Fruit fly (Drosophila melanogaster) whole organism, embryonic: ENCODE data around the gene CG43401.

Source experiments
- Blimp-1 ChIP-seq: fragments of 200-800 bp; sonication (Bioruptor generic); optimal IDR thresholded peaks from 3 replicates; lab custom pipeline; 2018; ENCODE audit warnings: missing biosample characterization, missing genetic modification characterization, mild to moderate bottlenecking, moderate library complexity, missing genetic modification reagents
- CG11085 ChIP-seq: fragments of 200-800 bp; sonication (Bioruptor generic); IDR thresholded peaks from 2 replicates; pipeline ENCODE4 v1.3.6; 2022; ENCODE audit warnings: missing biosample characterization, missing genetic modification characterization
- CG1233 ChIP-seq: fragments of 200-800 bp; sonication (Bioruptor generic); optimal IDR thresholded peaks from 4 replicates; lab custom pipeline; 2018; ENCODE audit warnings: missing biosample characterization, mild to moderate bottlenecking, missing genetic modification characterization
- CG14710 ChIP-seq: fragments of 200-800 bp; sonication (Bioruptor generic); optimal IDR thresholded peaks from 3 replicates; lab custom pipeline; 2019; ENCODE audit warnings: missing biosample characterization, mild to moderate bottlenecking, missing genetic modification characterization, moderate library complexity
- CG14965 ChIP-seq: fragments of 200-800 bp; sonication (Bioruptor generic); optimal IDR thresholded peaks from 2 replicates; lab custom pipeline; 2016; ENCODE audit warnings: missing biosample characterization, missing genetic modification characterization, borderline replicate concordance
- CG15011 ChIP-seq: fragments of 200-800 bp; sonication (Bioruptor generic); optimal IDR thresholded peaks from 3 replicates; lab custom pipeline; 2018; ENCODE audit warnings: missing biosample characterization, mild to moderate bottlenecking, missing genetic modification characterization
- CG1603 ChIP-seq: fragments of 200-800 bp; sonication (Bioruptor generic); optimal IDR thresholded peaks from 2 replicates; lab custom pipeline; 2019; ENCODE audit warnings: missing biosample characterization, mild to moderate bottlenecking, missing genetic modification characterization, moderate library complexity
- CG17328 ChIP-seq: fragments of 200-800 bp; sonication (Bioruptor generic); IDR thresholded peaks from 2 replicates; pipeline ENCODE4 v1.3.6; 2022; ENCODE audit warnings: missing biosample characterization, missing genetic modification characterization
- CG2712 ChIP-seq: fragments of 200-800 bp; optimal IDR thresholded peaks from 3 replicates; lab custom pipeline; 2019; ENCODE audit warnings: missing biosample characterization, mild to moderate bottlenecking, missing genetic modification characterization, moderate library complexity
- CG33213 ChIP-seq: fragments of 200-800 bp; sonication (Bioruptor generic); optimal IDR thresholded peaks from 3 replicates; lab custom pipeline; 2016; ENCODE audit warnings: missing biosample characterization, missing genetic modification characterization
- CG4820 ChIP-seq: fragments of 200-800 bp; sonication (Bioruptor generic); optimal IDR thresholded peaks from 3 replicates; lab custom pipeline; 2016; ENCODE audit warnings: missing biosample characterization, missing genetic modification characterization
- CG6654 ChIP-seq: fragments of 200-800 bp; sonication (Bioruptor generic); optimal IDR thresholded peaks from 2 replicates; lab custom pipeline; 2017; ENCODE audit warnings: missing biosample characterization, mild to moderate bottlenecking, missing genetic modification characterization
- CG6791 ChIP-seq: fragments of 200-800 bp; sonication (Bioruptor generic); IDR thresholded peaks from 3 replicates; pipeline ENCODE4 v1.3.6; 2022; ENCODE audit warnings: missing biosample characterization, missing genetic modification characterization; ENCODE audit not compliant: partially characterized antibody
- CG9437 ChIP-seq: fragments of 200-800 bp; sonication (Bioruptor generic); optimal IDR thresholded peaks from 2 replicates; lab custom pipeline; 2018; ENCODE audit warnings: missing biosample characterization, mild to moderate bottlenecking, missing genetic modification characterization
- CG9727 ChIP-seq: fragments of 200-800 bp; sonication (Bioruptor generic); optimal IDR thresholded peaks from 3 replicates; lab custom pipeline; 2017; ENCODE audit warnings: missing biosample characterization, mild to moderate bottlenecking, missing genetic modification characterization
- CG9797 ChIP-seq: fragments of 200-800 bp; sonication (Bioruptor generic); optimal IDR thresholded peaks from 3 replicates; lab custom pipeline; 2018; ENCODE audit warnings: missing biosample characterization, mild to moderate bottlenecking, missing genetic modification characterization
- Dad ChIP-seq: fragments of 200-800 bp; sonication (Bioruptor generic); optimal IDR thresholded peaks from 3 replicates; lab custom pipeline; 2016; ENCODE audit warnings: missing biosample characterization, missing genetic modification characterization
- Dbx ChIP-seq: fragments of 200-800 bp; sonication (Bioruptor generic); IDR thresholded peaks from 3 replicates; pipeline ENCODE4 v1.3.6; 2022; ENCODE audit warnings: missing biosample characterization, missing genetic modification characterization
- Doc2 ChIP-seq: fragments of 200-800 bp; sonication (Bioruptor generic); IDR thresholded peaks from 2 replicates; pipeline ENCODE4 v1.3.6; 2022; ENCODE audit warnings: missing biosample characterization, missing genetic modification characterization
- Eip74EF ChIP-seq, 2 experiments: fragments of 200-800 bp in 1 of 2; fragments of >200 bp in 1 of 2; sonication (Bioruptor generic) in 1 of 2; optimal IDR thresholded peaks; 2 replicates each; lab custom pipeline; 2017 to 2019; ENCODE audit warnings: missing biosample characterization in 2 of 2, missing genetic modification characterization in 2 of 2, mild to moderate bottlenecking in 1 of 2, moderate library complexity in 1 of 2
- Hey ChIP-seq: fragments of 200-800 bp; sonication (Bioruptor generic); optimal IDR thresholded peaks from 3 replicates; lab custom pipeline; 2018; ENCODE audit warnings: missing biosample characterization, mild to moderate bottlenecking, missing genetic modification characterization
- Hsf ChIP-seq: fragments of 200-800 bp; sonication (Bioruptor generic); optimal IDR thresholded peaks from 3 replicates; lab custom pipeline; 2016; ENCODE audit warnings: missing biosample characterization, missing genetic modification characterization
- NFAT ChIP-seq: fragments of 200-800 bp; sonication (Bioruptor generic); IDR thresholded peaks from 2 replicates; pipeline ENCODE4 v1.3.6; 2022; ENCODE audit warnings: missing biosample characterization, missing genetic modification characterization
- Nf-YC ChIP-seq: fragments of 200-800 bp; optimal IDR thresholded peaks from 3 replicates; lab custom pipeline; 2019; ENCODE audit warnings: missing biosample characterization, mild to moderate bottlenecking, missing genetic modification characterization, moderate library complexity
- Sry-δ ChIP-seq: fragments of 200-800 bp; sonication (Bioruptor generic); optimal IDR thresholded peaks from 2 replicates; lab custom pipeline; 2016; ENCODE audit warnings: missing biosample characterization, missing genetic modification characterization
- Ssrp ChIP-seq: fragments of 200-800 bp; sonication (Bioruptor generic); optimal IDR thresholded peaks from 2 replicates; lab custom pipeline; 2018; ENCODE audit warnings: missing biosample characterization, mild to moderate bottlenecking, missing genetic modification characterization, moderate library complexity
- Xrp1 ChIP-seq: fragments of 200-800 bp; sonication (Bioruptor generic); IDR thresholded peaks from 2 replicates; pipeline ENCODE4 v1.3.6; 2022; ENCODE audit warnings: missing biosample characterization, missing genetic modification characterization
- ara ChIP-seq: fragments of 200-800 bp; sonication (Bioruptor generic); IDR thresholded peaks from 2 replicates; pipeline ENCODE4 v1.3.6; 2022; ENCODE audit warnings: missing biosample characterization, missing genetic modification characterization
- bbx ChIP-seq: fragments of 200-800 bp; sonication (Bioruptor generic); IDR thresholded peaks from 2 replicates; pipeline ENCODE4 v1.3.6; 2022; ENCODE audit warnings: missing biosample characterization, missing genetic modification characterization; ENCODE audit not compliant: partially characterized antibody
- crc ChIP-seq: fragments of 200-800 bp; sonication (Bioruptor generic); optimal IDR thresholded peaks from 2 replicates; lab custom pipeline; 2016; ENCODE audit warnings: missing biosample characterization, missing genetic modification characterization
- crp ChIP-seq, 2 experiments: fragments of 200-800 bp; sonication (Bioruptor generic); optimal IDR thresholded peaks; 2 replicates in 1 of 2; 3 replicates in 1 of 2; lab custom pipeline; 2017; ENCODE audit warnings: missing biosample characterization in 2 of 2, missing genetic modification characterization in 2 of 2, mild to moderate bottlenecking in 1 of 2, moderate library complexity in 1 of 2
- cwo ChIP-seq: fragments of 200-800 bp; sonication (Bioruptor generic); optimal IDR thresholded peaks from 3 replicates; lab custom pipeline; 2017; ENCODE audit warnings: missing biosample characterization, missing genetic modification characterization, mild to moderate bottlenecking, moderate library complexity, missing genetic modification reagents
- dmrt11E ChIP-seq: fragments of 200-800 bp; sonication (Bioruptor generic); optimal IDR thresholded peaks from 3 replicates; lab custom pipeline; 2018; ENCODE audit warnings: missing biosample characterization, mild to moderate bottlenecking, missing genetic modification characterization, moderate library complexity
- fd102C ChIP-seq: fragments of 200-800 bp; sonication (Bioruptor generic); optimal IDR thresholded peaks from 2 replicates; lab custom pipeline; 2018; ENCODE audit warnings: missing biosample characterization, mild to moderate bottlenecking, missing genetic modification characterization, moderate library complexity
- ftz-f1 ChIP-seq: fragments of 200-800 bp; sonication (Bioruptor generic); optimal IDR thresholded peaks from 2 replicates; lab custom pipeline; 2016; ENCODE audit warnings: missing biosample characterization, missing genetic modification characterization
- gce ChIP-seq: fragments of 200-800 bp; sonication (Bioruptor generic); IDR thresholded peaks from 3 replicates; pipeline ENCODE4 v1.3.6; 2022; ENCODE audit warnings: missing biosample characterization, missing genetic modification characterization
- gem ChIP-seq: fragments of 200-800 bp; sonication (Bioruptor generic); optimal IDR thresholded peaks from 2 replicates; lab custom pipeline; 2019; ENCODE audit warnings: missing biosample characterization, mild to moderate bottlenecking, missing genetic modification characterization, moderate library complexity
- gsb-n ChIP-seq: fragments of 200-800 bp; sonication (Bioruptor generic); optimal IDR thresholded peaks from 3 replicates; lab custom pipeline; 2018; ENCODE audit warnings: missing biosample characterization, mild to moderate bottlenecking, missing genetic modification characterization
- hb ChIP-seq: fragments of 200-800 bp; sonication (Bioruptor generic); IDR thresholded peaks from 3 replicates; pipeline ENCODE4 v1.3.6; 2022; ENCODE audit warnings: missing biosample characterization, missing genetic modification characterization; ENCODE audit not compliant: partially characterized antibody
- her ChIP-seq: fragments of 200-800 bp; sonication (Bioruptor generic); optimal IDR thresholded peaks from 2 replicates; lab custom pipeline; 2016; ENCODE audit warnings: missing biosample characterization, missing genetic modification characterization
- ken ChIP-seq: fragments of 200-800 bp; sonication (Bioruptor generic); IDR thresholded peaks from 3 replicates; pipeline ENCODE4 v1.3.6; 2022; ENCODE audit warnings: missing biosample characterization, missing genetic modification characterization
- kni ChIP-seq: fragments of 200-800 bp; sonication (Bioruptor generic); optimal IDR thresholded peaks from 3 replicates; lab custom pipeline; 2017; ENCODE audit warnings: mild to moderate bottlenecking, missing biosample characterization, missing genetic modification reagents, missing genetic modification characterization
- lola ChIP-seq, 3 experiments: fragments of >200 bp in 2 of 3; fragments of 200-800 bp in 1 of 3; sonication (Bioruptor generic) in 1 of 3; optimal IDR thresholded peaks; 2 replicates each; lab custom pipeline; 2017 to 2019; ENCODE audit warnings: missing biosample characterization in 3 of 3, missing genetic modification characterization in 3 of 3, mild to moderate bottlenecking in 1 of 3, moderate library complexity in 1 of 3
- luna ChIP-seq: fragments of 200-800 bp; sonication (Bioruptor generic); optimal IDR thresholded peaks from 2 replicates; lab custom pipeline; 2016; ENCODE audit warnings: missing biosample characterization, missing genetic modification characterization
- peb ChIP-seq: fragments of 200-800 bp; sonication (Bioruptor generic); IDR thresholded peaks from 2 replicates; pipeline ENCODE4 v1.3.6; 2022; ENCODE audit warnings: missing biosample characterization, missing genetic modification characterization
- pho ChIP-seq: fragments of 200-800 bp; sonication (Bioruptor generic); optimal IDR thresholded peaks from 2 replicates; lab custom pipeline; 2016; ENCODE audit warnings: missing biosample characterization, missing genetic modification characterization
- phol ChIP-seq: fragments of 200-800 bp; sonication (Bioruptor generic); optimal IDR thresholded peaks from 3 replicates; lab custom pipeline; 2018; ENCODE audit warnings: missing biosample characterization, mild to moderate bottlenecking, missing genetic modification characterization, moderate library complexity
- prd ChIP-seq, 3 experiments: fragments of >200 bp in 2 of 3; fragments of 200-800 bp in 1 of 3; sonication (Bioruptor generic) in 1 of 3; optimal IDR thresholded peaks in 2 of 3; IDR thresholded peaks in 1 of 3; 2 replicates in 2 of 3; 3 replicates in 1 of 3; pipeline versions ENCODE4 v1.3.6 to Lab custom; 2017 to 2022; ENCODE audit warnings: missing biosample characterization in 1 of 3, missing genetic modification characterization in 1 of 3
- run ChIP-seq: fragments of 200-800 bp; sonication (Bioruptor generic); optimal IDR thresholded peaks from 3 replicates; lab custom pipeline; 2018; ENCODE audit warnings: missing biosample characterization, mild to moderate bottlenecking, missing genetic modification characterization
- zen ChIP-seq: fragments of 200-800 bp; sonication (Bioruptor generic); optimal IDR thresholded peaks from 3 replicates; lab custom pipeline; 2018; ENCODE audit warnings: missing biosample characterization, mild to moderate bottlenecking, missing genetic modification characterization, moderate library complexity

The CG43401 gene

DNA sequence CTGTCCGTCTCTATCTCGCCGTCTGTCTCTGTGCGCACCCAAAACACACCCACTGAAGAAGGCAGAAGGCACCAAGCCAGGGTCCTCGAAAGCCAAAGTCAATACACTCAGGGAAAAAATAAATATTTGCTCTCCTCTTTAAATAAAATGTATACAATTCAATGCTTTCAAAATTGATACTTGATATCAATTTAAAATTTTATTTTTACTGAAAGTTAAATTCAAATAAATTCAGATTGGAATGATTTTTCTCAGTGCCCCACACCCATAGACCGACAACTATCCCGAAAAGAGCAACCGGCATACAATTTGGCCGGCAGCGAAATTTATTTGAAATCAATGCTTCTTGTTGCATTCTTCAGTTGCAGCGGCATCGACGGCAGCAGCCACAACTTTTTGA is 28.5 kb downstream of the CG43401 start (continued):
- TF ChIP-seq bbx (GFP tag; lab: Robert Waterston, UW) (no peak), run (no peak), zen (tag; lab: Kevin White, UChicago) (peak; percentile 72), cwo (GFP tag; lab: Kevin White, UChicago) (no peak), prd (optimal IDR thresholded peaks at IDR 0.05; lab: Kevin White, UChicago) (no peak), prd (GFP tag; IDR thresholded peaks at IDR 0.05; lab: Robert Waterston, UW) (peak; percentile 82; the same call in 2 of the 3 replicates), CG6654 (GFP tag; lab: Kevin White, UChicago) (no peak), CG9437 (GFP tag; lab: Kevin White, UChicago) (no peak), Blimp-1 (GFP tag; lab: Kevin White, UChicago) (peak; percentile 14), kni (GFP tag; lab: Kevin White, UChicago) (no peak), CG2712 (tag; lab: Kevin White, UChicago) (peak; percentile 50), Eip74EF (GFP tag; optimal IDR thresholded peaks at IDR 0.05; lab: Kevin White, UChicago) (no peak), fd102C (GFP tag; lab: Kevin White, UChicago) (peak; percentile 42), CG1603 (peak; percentile 7), gem (tag; lab: Kevin White, UChicago) (peak; percentile 50), CG9797 (GFP tag; lab: Kevin White, UChicago) (no peak), peb (GFP tag; lab: Robert Waterston, UW) (no peak), CG11085 (GFP tag; lab: Robert Waterston, UW) (no peak), ftz-f1 (GFP tag; lab: Kevin White, UChicago) (no peak), Ssrp (tag; lab: Kevin White, UChicago) (peak; percentile 20), crp (GFP tag; optimal IDR thresholded peaks at IDR 0.05; lab: Kevin White, UChicago) (no peak), CG6791 (GFP tag; lab: Robert Waterston, UW) (no peak), ken (GFP tag; lab: Robert Waterston, UW) (no peak), dmrt11E (tag; lab: Kevin White, UChicago) (peak; percentile 64), CG1233 (no peak), her (GFP tag; lab: Kevin White, UChicago) (no peak), CG4820 (GFP tag; lab: Kevin White, UChicago) (no peak), Nf-YC (tag; lab: Kevin White, UChicago) (no peak), gce (GFP tag; lab: Robert Waterston, UW) (no peak), Xrp1 (peak; percentile 65), Hsf (no peak), Dad (GFP tag; lab: Kevin White, UChicago) (no peak), lola (GFP tag; optimal IDR thresholded peaks at IDR 0.05; lab: Kevin White, UChicago) (peak in 1 of 3 experiments; percentile 23), phol (tag; lab: Kevin White, UChicago) (peak; percentile 32), Hey (tag; lab: Kevin White, UChicago) (no peak), CG15011 (GFP tag; lab: Kevin White, UChicago) (no peak), crc (GFP tag; lab: Kevin White, UChicago) (no peak), Doc2 (GFP tag; lab: Robert Waterston, UW) (no peak), Dbx (GFP tag; lab: Robert Waterston, UW) (no peak), CG9727 (GFP tag; lab: Kevin White, UChicago) (no peak), luna (GFP tag; lab: Kevin White, UChicago) (no peak), ara (peak; percentile 54), Sry-δ (GFP tag; lab: Kevin White, UChicago) (no peak), CG14710 (tag; lab: Kevin White, UChicago) (peak; percentile 24), CG33213 (GFP tag; lab: Kevin White, UChicago) (no peak), hb (GFP tag; lab: Robert Waterston, UW) (no peak), gsb-n (tag; lab: Kevin White, UChicago) (no peak), NFAT (GFP tag; lab: Robert Waterston, UW) (no peak), pho (GFP tag; lab: Kevin White, UChicago) (no peak), CG17328 (GFP tag; lab: Robert Waterston, UW) (peak; percentile 43; the same call in 1 of the 2 replicates), CG14965 (no peak)
